Worm (Caenorhabditis elegans) whole organism, mixed stage, embryonic: ENCODE data around the gene lsm-5.

Experiments
- ces-1 ChIP-seq: fragments of 150-350 bp; optimal IDR thresholded peaks from 2 replicates; lab custom pipeline; 2014; ENCODE audit warnings: missing biosample characterization, missing genetic modification reagents, missing genetic modification characterization
- ham-2 ChIP-seq: fragments of 200-800 bp; sonication (Bioruptor generic); optimal IDR thresholded peaks from 2 replicates; lab custom pipeline; 2018; ENCODE audit warnings: mild to moderate bottlenecking, missing genetic modification characterization, missing compliant biosample characterization
- lsy-2 ChIP-seq: fragments of 150-350 bp; optimal IDR thresholded peaks from 2 replicates; lab custom pipeline; 2014; ENCODE audit warnings: missing biosample characterization, missing genetic modification characterization
- nhr-12 ChIP-seq: fragments of 150-350 bp; optimal IDR thresholded peaks from 2 replicates; lab custom pipeline; 2014; ENCODE audit warnings: missing biosample characterization, missing genetic modification characterization
- nhr-76 ChIP-seq: sonication (generic microtip); optimal IDR thresholded peaks from 2 replicates; lab custom pipeline; 2017; ENCODE audit warnings: missing biosample characterization, missing genetic modification characterization
- pha-4 ChIP-seq: fragments of 150-350 bp; optimal IDR thresholded peaks from 2 replicates; lab custom pipeline; 2018; ENCODE audit warnings: missing biosample characterization, missing genetic modification reagents, missing genetic modification characterization
- unc-62 ChIP-seq: fragments of 150-350 bp; optimal IDR thresholded peaks from 2 replicates; lab custom pipeline; 2014; ENCODE audit warnings: missing biosample characterization, missing genetic modification reagents, missing genetic modification characterization
- zip-8 ChIP-seq: fragments of 150-350 bp; optimal IDR thresholded peaks from 2 replicates; lab custom pipeline; 2014; ENCODE audit warnings: missing biosample characterization, missing genetic modification characterization

- TF ChIP-seq zip-8 (tag; lab: Kevin White, UChicago) (no peak), ham-2 (GFP tag; lab: Kevin White, UChicago) (no peak), ces-1 (GFP tag; lab: Kevin White, UChicago) (no peak), unc-62 (GFP tag; lab: Kevin White, UChicago) (no peak), nhr-76 (tag; lab: Kevin White, UChicago) (no peak), lsy-2 (tag; lab: Kevin White, UChicago) (no peak), nhr-12 (no peak), pha-4 (tag; lab: Kevin White, UChicago) (no peak)
Measured at ce11 chrV:15537923-15538322, 32.3 kb upstream of the lsm-5 start, which contains the start of gene prde-1.
